Fruit fly (Drosophila melanogaster): ENCODE measurements around the gene Art4.

The Art4 gene

DNA sequence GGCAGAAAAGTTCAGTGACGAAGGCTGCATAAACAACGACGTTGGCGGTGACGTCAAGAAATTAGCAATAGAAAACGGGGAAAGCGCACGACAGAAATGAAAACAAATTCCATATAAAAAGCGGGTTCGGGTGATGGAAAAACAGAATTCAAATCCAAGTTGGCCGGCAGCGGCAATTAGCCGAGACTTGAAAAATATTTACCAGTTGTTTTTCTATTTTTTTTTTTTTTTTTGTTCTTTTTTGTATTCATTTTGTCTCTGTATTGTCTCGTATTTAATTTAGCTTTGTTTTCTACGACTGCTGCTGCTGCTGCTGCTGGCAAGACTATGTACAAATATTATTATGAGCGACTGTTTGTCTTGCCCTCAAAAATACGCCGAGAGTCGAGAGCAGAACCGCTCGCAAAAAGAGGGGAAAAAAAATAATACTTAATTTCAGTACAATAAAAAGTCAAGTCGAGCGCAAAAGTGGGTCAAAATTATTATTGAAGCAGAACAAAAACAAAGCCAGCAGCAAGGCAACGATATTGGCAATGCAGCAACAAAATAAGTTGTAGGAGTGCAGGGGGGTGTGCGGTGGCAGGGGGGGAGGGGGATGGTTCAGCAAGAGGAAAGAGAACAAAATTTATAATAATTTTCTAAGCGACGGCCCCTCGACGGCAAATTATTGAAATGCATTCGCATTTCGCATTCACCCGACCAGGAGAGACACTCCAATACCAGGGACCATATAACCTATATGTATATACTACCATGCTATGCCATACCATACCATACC lies 51.7 kb downstream of the Art4 start:
- TF ChIP-seq insv (optimal IDR thresholded peaks at IDR 0.05) = no peak
- no peak for TF ChIP-seq Myc (optimal IDR thresholded peaks at IDR 0.05)
- no peak for TF ChIP-seq h (optimal IDR thresholded peaks at IDR 0.05)
- TF ChIP-seq Sin3A (optimal IDR thresholded peaks at IDR 0.05) = no peak
- no peak for TF ChIP-seq ttk (optimal IDR thresholded peaks at IDR 0.05)
- TF ChIP-seq psq (optimal IDR thresholded peaks at IDR 0.05) = no peak

DNA sequence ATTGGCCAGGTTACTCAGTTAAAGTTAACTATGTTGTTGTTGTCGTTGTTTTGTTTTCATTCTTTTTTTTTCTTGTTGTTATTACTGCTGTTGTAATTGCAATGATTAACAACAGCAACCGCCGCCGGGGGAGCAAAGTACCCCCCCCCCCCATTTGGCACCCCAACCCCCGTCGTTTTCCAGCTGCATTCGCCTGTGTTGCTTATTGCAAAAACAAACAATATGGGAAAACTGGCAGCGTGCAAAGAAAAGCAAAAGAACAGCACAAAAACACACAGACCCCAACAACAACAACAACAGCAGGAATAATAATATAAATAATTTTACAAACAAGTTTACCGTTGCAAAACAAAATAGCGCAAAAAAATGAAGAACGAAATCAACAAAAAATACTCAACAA lies 52.5 kb downstream of the Art4 start:
- TF ChIP-seq ttk (optimal IDR thresholded peaks at IDR 0.05) = no peak
- no peak for TF ChIP-seq insv (optimal IDR thresholded peaks at IDR 0.05)
- no peak for TF ChIP-seq psq (optimal IDR thresholded peaks at IDR 0.05)
- TF ChIP-seq h (optimal IDR thresholded peaks at IDR 0.05) = no peak
- no peak for TF ChIP-seq Sin3A (optimal IDR thresholded peaks at IDR 0.05)
- TF ChIP-seq Myc (optimal IDR thresholded peaks at IDR 0.05) = no peak

Measured in Kc167 (cell line).